Worm (Caenorhabditis elegans): ENCODE measurements around the gene C03B8.3.

The C03B8.3 gene

ce11 chrIII:7718318-7718717, 6.2 kb downstream of the C03B8.3 start:
- peak; percentile 92 for TF ChIP-seq nhr-129 (tag; optimal IDR thresholded peaks at IDR 0.05)
- no peak for TF ChIP-seq unc-62 (GFP tag; optimal IDR thresholded peaks at IDR 0.05)
- no peak for TF ChIP-seq ZK546.5 (tag; optimal IDR thresholded peaks at IDR 0.05)
- peak; percentile 61 for TF ChIP-seq gmeb-1 (tag; optimal IDR thresholded peaks at IDR 0.05)
- no peak for TF ChIP-seq unc-39 (tag; optimal IDR thresholded peaks at IDR 0.05)
- TF ChIP-seq ama-1 (optimal IDR thresholded peaks at IDR 0.05): no peak
- TF ChIP-seq Y55F3AM.14 (GFP tag; optimal IDR thresholded peaks at IDR 0.05): no peak
- TF ChIP-seq F13H6.1 (tag; optimal IDR thresholded peaks at IDR 0.05): peak; percentile 85
- no peak for TF ChIP-seq nhr-23 (tag; optimal IDR thresholded peaks at IDR 0.05)
- peak in 1 of 2 experiments; percentile 49 for TF ChIP-seq mdl-1 (tag; optimal IDR thresholded peaks at IDR 0.05)
- TF ChIP-seq nhr-12 (tag; optimal IDR thresholded peaks at IDR 0.05): no peak
- no peak for TF ChIP-seq mbf-1 (tag; optimal IDR thresholded peaks at IDR 0.05)
- no peak for TF ChIP-seq unc-55 (GFP tag; optimal IDR thresholded peaks at IDR 0.05)
- peak in 1 of 2 experiments; percentile 74 for TF ChIP-seq lsy-2 (tag; optimal IDR thresholded peaks at IDR 0.05)
- peak; percentile 92 for TF ChIP-seq crh-2 (tag; optimal IDR thresholded peaks at IDR 0.05)
- TF ChIP-seq ztf-4 (tag; optimal IDR thresholded peaks at IDR 0.05): peak; percentile 45
- no peak for TF ChIP-seq nhr-11 (tag; optimal IDR thresholded peaks at IDR 0.05)
- TF ChIP-seq mab-5 (tag; optimal IDR thresholded peaks at IDR 0.05): no peak
- TF ChIP-seq lin-39 (tag; optimal IDR thresholded peaks at IDR 0.05): no peak
- no peak for TF ChIP-seq snpc-4 (tag; optimal IDR thresholded peaks at IDR 0.05)
- no peak for TF ChIP-seq ceh-82 (tag; optimal IDR thresholded peaks at IDR 0.05)
- TF ChIP-seq alr-1 (tag; optimal IDR thresholded peaks at IDR 0.05): no peak
- TF ChIP-seq nhr-21 (tag; optimal IDR thresholded peaks at IDR 0.05): peak; percentile 66
- TF ChIP-seq elt-3 (tag; optimal IDR thresholded peaks at IDR 0.05): no peak
- peak; percentile 70 for TF ChIP-seq sma-9 (GFP tag; optimal IDR thresholded peaks at IDR 0.05)
- no peak for TF ChIP-seq sma-9 (tag; optimal IDR thresholded peaks at IDR 0.05)
- peak; percentile 48 for TF ChIP-seq nhr-6 (tag; optimal IDR thresholded peaks at IDR 0.05)
- no peak for TF ChIP-seq peb-1 (tag; optimal IDR thresholded peaks at IDR 0.05)
- TF ChIP-seq sem-4 (tag; optimal IDR thresholded peaks at IDR 0.05): peak; percentile 65
- TF ChIP-seq egl-27 (tag; optimal IDR thresholded peaks at IDR 0.05): no peak
- no peak for TF ChIP-seq zag-1 (tag; optimal IDR thresholded peaks at IDR 0.05)
- no peak for TF ChIP-seq ceh-16 (tag; optimal IDR thresholded peaks at IDR 0.05)
- no peak for TF ChIP-seq skn-1 (tag; optimal IDR thresholded peaks at IDR 0.05)
- no peak for TF ChIP-seq elt-1 (tag; optimal IDR thresholded peaks at IDR 0.05)
- TF ChIP-seq lin-11 (tag; optimal IDR thresholded peaks at IDR 0.05): no peak
- peak; percentile 54 for TF ChIP-seq nhr-25 (tag; optimal IDR thresholded peaks at IDR 0.05)
- TF ChIP-seq aly-2 (tag; optimal IDR thresholded peaks at IDR 0.05): no peak
- TF ChIP-seq dmd-4 (tag; optimal IDR thresholded peaks at IDR 0.05): no peak
- TF ChIP-seq sma-3 (GFP tag; optimal IDR thresholded peaks at IDR 0.05): peak; percentile 76
- TF ChIP-seq blmp-1 (tag; optimal IDR thresholded peaks at IDR 0.05; ENCODE audit: insufficient read depth): peak; percentile 43
- TF ChIP-seq nhr-10 (tag; optimal IDR thresholded peaks at IDR 0.05): no peak
- peak; percentile 94 for TF ChIP-seq fos-1 (tag; optimal IDR thresholded peaks at IDR 0.05)
- TF ChIP-seq nhr-237 (tag; optimal IDR thresholded peaks at IDR 0.05): no peak
- TF ChIP-seq lin-13 (GFP tag; optimal IDR thresholded peaks at IDR 0.05): peak; percentile 91
- no peak for TF ChIP-seq R02D3.7 (tag; optimal IDR thresholded peaks at IDR 0.05)
- no peak for TF ChIP-seq ztf-11 (tag; optimal IDR thresholded peaks at IDR 0.05)
- TF ChIP-seq ztf-1 (GFP tag; conservative IDR thresholded peaks at IDR 0.05): no peak
- no peak for TF ChIP-seq nhr-77 (tag; optimal IDR thresholded peaks at IDR 0.05)
- TF ChIP-seq C34F6.9 (tag; optimal IDR thresholded peaks at IDR 0.05): peak; percentile 73
